Fruit fly (Drosophila melanogaster) whole organism, embryonic: ENCODE measurements around the gene CG7714.
A peak's percentile ranks its signal among the peaks of the same experiment; 100 is the strongest.

Experiments
- Atf3 ChIP-seq: fragments of 200-800 bp; sonication (Bioruptor generic); optimal IDR thresholded peaks from 3 replicates; lab custom pipeline; 2016; ENCODE audit warnings: missing biosample characterization, missing genetic modification characterization
- Bteb2 ChIP-seq: fragments of 200-800 bp; sonication (Bioruptor generic); optimal IDR thresholded peaks from 2 replicates; lab custom pipeline; 2016; ENCODE audit warnings: missing biosample characterization, missing genetic modification characterization
- CG10654 ChIP-seq: fragments of 200-800 bp; sonication (Bioruptor generic); optimal IDR thresholded peaks from 2 replicates; lab custom pipeline; 2016; ENCODE audit warnings: missing biosample characterization, missing genetic modification characterization
- CG11456 ChIP-seq: fragments of 200-800 bp; sonication (Bioruptor generic); IDR thresholded peaks from 3 replicates; pipeline ENCODE4 v1.3.6; 2022; ENCODE audit warnings: missing biosample characterization, missing genetic modification characterization
- CG11560 ChIP-seq: fragments of 200-800 bp; sonication (Bioruptor generic); IDR thresholded peaks from 3 replicates; pipeline ENCODE4 v1.3.6; 2022; ENCODE audit warnings: missing biosample characterization, missing genetic modification characterization
- CG12659 ChIP-seq: fragments of 200-800 bp; sonication (Bioruptor generic); optimal IDR thresholded peaks from 3 replicates; lab custom pipeline; 2017; ENCODE audit warnings: mild to moderate bottlenecking, missing biosample characterization, missing genetic modification reagents, missing genetic modification characterization
- CG14965 ChIP-seq: fragments of 200-800 bp; sonication (Bioruptor generic); optimal IDR thresholded peaks from 2 replicates; lab custom pipeline; 2016; ENCODE audit warnings: missing biosample characterization, missing genetic modification characterization, borderline replicate concordance
- CG15269 ChIP-seq: fragments of 200-800 bp; sonication (Bioruptor generic); optimal IDR thresholded peaks from 2 replicates; lab custom pipeline; 2018; ENCODE audit warnings: missing biosample characterization, mild to moderate bottlenecking, missing genetic modification characterization, moderate library complexity
- CG15514 ChIP-seq: fragments of 200-800 bp; sonication (Bioruptor generic); optimal IDR thresholded peaks from 3 replicates; lab custom pipeline; 2017; ENCODE audit warnings: missing biosample characterization, missing genetic modification characterization, mild to moderate bottlenecking, moderate library complexity, missing genetic modification reagents
- CG15601 ChIP-seq: fragments of 200-800 bp; sonication (Bioruptor generic); optimal IDR thresholded peaks from 3 replicates; lab custom pipeline; 2019; ENCODE audit warnings: missing biosample characterization, mild to moderate bottlenecking, missing genetic modification characterization, moderate library complexity
- CG1603 ChIP-seq: fragments of 200-800 bp; sonication (Bioruptor generic); optimal IDR thresholded peaks from 2 replicates; lab custom pipeline; 2019; ENCODE audit warnings: missing biosample characterization, mild to moderate bottlenecking, missing genetic modification characterization, moderate library complexity
- CG1647 ChIP-seq: fragments of 200-800 bp; sonication (Bioruptor generic); optimal IDR thresholded peaks from 3 replicates; lab custom pipeline; 2016; ENCODE audit warnings: missing biosample characterization, missing genetic modification characterization
- CG16779 ChIP-seq: fragments of 200-800 bp; sonication (Bioruptor generic); IDR thresholded peaks from 2 replicates; pipeline ENCODE4 v1.3.6; 2022; ENCODE audit warnings: missing biosample characterization, missing genetic modification characterization
- CG34376 ChIP-seq: fragments of 200-800 bp; sonication (Bioruptor generic); optimal IDR thresholded peaks from 2 replicates; lab custom pipeline; 2018; ENCODE audit warnings: missing biosample characterization, mild to moderate bottlenecking, missing genetic modification characterization
- CG6689 ChIP-seq: fragments of 200-800 bp; sonication (Bioruptor generic); IDR thresholded peaks from 2 replicates; pipeline ENCODE4 v1.3.6; 2022; ENCODE audit warnings: missing biosample characterization, missing genetic modification characterization
- CG7357 ChIP-seq: fragments of 200-800 bp; sonication (Bioruptor generic); IDR thresholded peaks from 3 replicates; pipeline ENCODE4 v1.3.6; 2022; ENCODE audit warnings: missing biosample characterization, missing genetic modification characterization
- CkIIα-i1 ChIP-seq: fragments of 200-800 bp; sonication (Bioruptor generic); IDR thresholded peaks from 2 replicates; pipeline ENCODE4 v1.3.6; 2022; ENCODE audit warnings: missing biosample characterization, missing genetic modification characterization
- ERR ChIP-seq: fragments of 200-800 bp; sonication (Bioruptor generic); optimal IDR thresholded peaks from 2 replicates; lab custom pipeline; 2016; ENCODE audit warnings: missing biosample characterization, missing genetic modification characterization
- Eip74EF ChIP-seq, 2 experiments: fragments of 200-800 bp in 1 of 2; fragments of >200 bp in 1 of 2; sonication (Bioruptor generic) in 1 of 2; optimal IDR thresholded peaks; 2 replicates each; lab custom pipeline; 2017 to 2019; ENCODE audit warnings: missing biosample characterization in 2 of 2, missing genetic modification characterization in 2 of 2, mild to moderate bottlenecking in 1 of 2, moderate library complexity in 1 of 2
- Hmx ChIP-seq: fragments of 200-800 bp; sonication (Bioruptor generic); optimal IDR thresholded peaks from 2 replicates; lab custom pipeline; 2016; ENCODE audit warnings: missing biosample characterization, missing genetic modification characterization
- Hsf ChIP-seq: fragments of 200-800 bp; sonication (Bioruptor generic); optimal IDR thresholded peaks from 3 replicates; lab custom pipeline; 2016; ENCODE audit warnings: missing biosample characterization, missing genetic modification characterization
- Nf-YB ChIP-seq: fragments of 200-800 bp; sonication (Bioruptor generic); optimal IDR thresholded peaks from 3 replicates; lab custom pipeline; 2019; ENCODE audit warnings: missing biosample characterization, mild to moderate bottlenecking, missing genetic modification characterization, moderate library complexity
- Ravus ChIP-seq: fragments of 200-800 bp; sonication (Bioruptor generic); IDR thresholded peaks from 2 replicates; pipeline ENCODE4 v1.3.6; 2022; ENCODE audit warnings: missing biosample characterization, missing genetic modification characterization
- Rx ChIP-seq: fragments of 200-800 bp; sonication (Bioruptor generic); IDR thresholded peaks from 2 replicates; pipeline ENCODE4 v1.3.6; 2022; ENCODE audit warnings: missing biosample characterization, missing genetic modification characterization
- Six4 ChIP-seq: fragments of 200-800 bp; sonication (Bioruptor generic); optimal IDR thresholded peaks from 2 replicates; lab custom pipeline; 2016; ENCODE audit warnings: missing biosample characterization, missing genetic modification characterization
- Spps ChIP-seq: fragments of 200-800 bp; sonication (Bioruptor generic); optimal IDR thresholded peaks from 2 replicates; lab custom pipeline; 2018; ENCODE audit warnings: missing biosample characterization, mild to moderate bottlenecking, missing genetic modification characterization
- corto ChIP-seq: fragments of 200-800 bp; sonication (Bioruptor generic); optimal IDR thresholded peaks from 2 replicates; lab custom pipeline; 2016; ENCODE audit warnings: missing biosample characterization, mild to moderate bottlenecking, missing genetic modification characterization, moderate library complexity
- crc ChIP-seq: fragments of 200-800 bp; sonication (Bioruptor generic); optimal IDR thresholded peaks from 2 replicates; lab custom pipeline; 2016; ENCODE audit warnings: missing biosample characterization, missing genetic modification characterization
- crp ChIP-seq, 2 experiments: fragments of 200-800 bp; sonication (Bioruptor generic); optimal IDR thresholded peaks; 2 replicates in 1 of 2; 3 replicates in 1 of 2; lab custom pipeline; 2017; ENCODE audit warnings: missing biosample characterization in 2 of 2, missing genetic modification characterization in 2 of 2, mild to moderate bottlenecking in 1 of 2, moderate library complexity in 1 of 2
- disco-r ChIP-seq: fragments of 200-800 bp; sonication (Bioruptor generic); optimal IDR thresholded peaks from 2 replicates; lab custom pipeline; 2016; ENCODE audit warnings: missing biosample characterization, missing genetic modification characterization
- fru ChIP-seq: fragments of >200 bp; optimal IDR thresholded peaks from 2 replicates; lab custom pipeline; 2017
- hbn ChIP-seq: fragments of 200-800 bp; sonication (Bioruptor generic); IDR thresholded peaks from 2 replicates; pipeline ENCODE4 v1.3.6; 2022; ENCODE audit warnings: missing biosample characterization, missing genetic modification characterization; ENCODE audit not compliant: partially characterized antibody
- her ChIP-seq: fragments of 200-800 bp; sonication (Bioruptor generic); optimal IDR thresholded peaks from 2 replicates; lab custom pipeline; 2016; ENCODE audit warnings: missing biosample characterization, missing genetic modification characterization
- hth ChIP-seq: fragments of >200 bp; optimal IDR thresholded peaks from 2 replicates; lab custom pipeline; 2017; ENCODE audit warnings: inconsistent platforms
- inv ChIP-seq: fragments of 200-800 bp; sonication (Bioruptor generic); IDR thresholded peaks from 2 replicates; pipeline ENCODE4 v1.3.6; 2022; ENCODE audit warnings: missing biosample characterization, missing genetic modification characterization; ENCODE audit not compliant: partially characterized antibody
- kah ChIP-seq: fragments of 200-800 bp; sonication (Bioruptor generic); optimal IDR thresholded peaks from 2 replicates; lab custom pipeline; 2018; ENCODE audit warnings: missing biosample characterization, mild to moderate bottlenecking, missing genetic modification characterization
- klu ChIP-seq: fragments of 200-800 bp; sonication (Bioruptor generic); IDR thresholded peaks from 2 replicates; pipeline ENCODE4 v1.3.6; 2022; ENCODE audit warnings: missing biosample characterization, missing genetic modification characterization
- lov ChIP-seq, 2 experiments: fragments of 200-800 bp in 1 of 2; fragments of >200 bp in 1 of 2; sonication (Bioruptor generic) in 1 of 2; IDR thresholded peaks in 1 of 2; optimal IDR thresholded peaks in 1 of 2; 2 replicates in 1 of 2; 3 replicates in 1 of 2; pipeline versions ENCODE4 v1.3.6 to Lab custom; 2017 to 2022; ENCODE audit warnings: missing biosample characterization in 1 of 2, missing genetic modification characterization in 1 of 2
- onecut ChIP-seq: fragments of 200-800 bp; sonication (Bioruptor generic); IDR thresholded peaks from 2 replicates; pipeline ENCODE4 v1.3.6; 2022; ENCODE audit warnings: missing biosample characterization, missing genetic modification characterization
- pros ChIP-seq: fragments of 200-800 bp; sonication (Bioruptor generic); optimal IDR thresholded peaks from 3 replicates; lab custom pipeline; 2019; ENCODE audit warnings: missing biosample characterization, mild to moderate bottlenecking, missing genetic modification characterization, moderate library complexity
- scrt ChIP-seq: fragments of 200-800 bp; sonication (Bioruptor generic); optimal IDR thresholded peaks from 2 replicates; lab custom pipeline; 2018; ENCODE audit warnings: missing biosample characterization, mild to moderate bottlenecking, missing genetic modification characterization, moderate library complexity
- sob ChIP-seq: fragments of 200-800 bp; sonication (Bioruptor generic); IDR thresholded peaks from 2 replicates; pipeline ENCODE4 v1.3.6; 2022; ENCODE audit warnings: missing biosample characterization, missing genetic modification characterization
- stwl ChIP-seq: fragments of 200-800 bp; sonication (Bioruptor generic); optimal IDR thresholded peaks from 3 replicates; lab custom pipeline; 2018; ENCODE audit warnings: missing biosample characterization, mild to moderate bottlenecking, missing genetic modification characterization, moderate library complexity
- tgo ChIP-seq: fragments of 200-800 bp; sonication (Bioruptor generic); IDR thresholded peaks from 3 replicates; pipeline ENCODE4 v1.3.6; 2022; ENCODE audit warnings: missing biosample characterization, missing genetic modification characterization
- ttk ChIP-seq: fragments of 200-800 bp; sonication (Bioruptor generic); IDR thresholded peaks from 2 replicates; pipeline ENCODE4 v2.1.2; 2022; ENCODE audit warnings: missing biosample characterization, missing genetic modification characterization
- unc-4 ChIP-seq: fragments of 200-800 bp; sonication (Bioruptor generic); IDR thresholded peaks from 2 replicates; pipeline ENCODE4 v1.3.6; 2022; ENCODE audit warnings: missing biosample characterization, missing genetic modification characterization; ENCODE audit not compliant: partially characterized antibody
- wor ChIP-seq: fragments of 200-800 bp; sonication (Bioruptor generic); IDR thresholded peaks from 2 replicates; pipeline ENCODE4 v1.3.6; 2022; ENCODE audit warnings: missing biosample characterization, missing genetic modification characterization
- zen ChIP-seq: fragments of 200-800 bp; sonication (Bioruptor generic); optimal IDR thresholded peaks from 3 replicates; lab custom pipeline; 2018; ENCODE audit warnings: missing biosample characterization, mild to moderate bottlenecking, missing genetic modification characterization, moderate library complexity
- zfh1 ChIP-seq: fragments of 200-800 bp; sonication (Bioruptor generic); IDR thresholded peaks from 3 replicates; pipeline ENCODE4 v1.3.6; 2022; ENCODE audit warnings: missing biosample characterization, missing genetic modification characterization

Gene CG7714

dm6 chr3R:18758548-18759257 lies 32.5 kb upstream of the CG7714 start, which contains the start of gene Epg5 (continued):
- TF ChIP-seq scrt (GFP tag; lab: Kevin White, UChicago), result peak; percentile 65
- peak; percentile 70; the same call in 1 of the 2 replicates for TF ChIP-seq klu (GFP tag; lab: Robert Waterston, UW)
- TF ChIP-seq Rx (GFP tag; lab: Robert Waterston, UW), result peak; percentile 41; the same call in 1 of the 2 replicates
- no peak; the same call in 2 of the 3 replicates for TF ChIP-seq CG11560 (tag; lab: Robert Waterston, UW)
- no peak for TF ChIP-seq Nf-YB
- peak; percentile 45; the same call in 1 of the 2 replicates for TF ChIP-seq wor
- TF ChIP-seq zen (tag; lab: Kevin White, UChicago), result no peak
- no peak for TF ChIP-seq CG16779 (GFP tag; lab: Robert Waterston, UW)
- no peak for TF ChIP-seq disco-r (GFP tag; lab: Kevin White, UChicago)
- peak; percentile 77 for TF ChIP-seq CG15514 (GFP tag; lab: Kevin White, UChicago)
- peak; percentile 69 for TF ChIP-seq tgo (GFP tag; lab: Robert Waterston, UW)
- 0 out of 3 replicates have a peak, but pooled peaks have one; percentile 62 for TF ChIP-seq CG7357 (GFP tag; lab: Robert Waterston, UW)
- TF ChIP-seq Ravus (GFP tag; lab: Robert Waterston, UW), result peak; percentile 19
- TF ChIP-seq CG15601 (tag; lab: Kevin White, UChicago), result no peak
- TF ChIP-seq Bteb2 (GFP tag; lab: Kevin White, UChicago), result peak; percentile 65
- TF ChIP-seq Six4 (GFP tag; lab: Kevin White, UChicago), result peak; percentile 70
- TF ChIP-seq crp (GFP tag; optimal IDR thresholded peaks at IDR 0.05; lab: Kevin White, UChicago), result peak; percentile 12 to 85
- peak; percentile 86 for TF ChIP-seq sob (GFP tag; lab: Robert Waterston, UW)
- TF ChIP-seq CG1603 (tag; lab: Kevin White, UChicago), result no peak
- TF ChIP-seq Eip74EF (GFP tag; optimal IDR thresholded peaks at IDR 0.05; lab: Kevin White, UChicago), result no peak
- TF ChIP-seq CG6689 (GFP tag; lab: Robert Waterston, UW), result peak; percentile 55; the same call in 1 of the 2 replicates
- TF ChIP-seq CkIIα-i1 (GFP tag; lab: Robert Waterston, UW), result no peak
- peak; percentile 64; the same call in 1 of the 3 replicates for TF ChIP-seq CG11456 (GFP tag; lab: Robert Waterston, UW)
- peak; percentile 1 for TF ChIP-seq her (GFP tag; lab: Kevin White, UChicago)
- peak; percentile 80 for TF ChIP-seq Hsf (GFP tag; lab: Kevin White, UChicago)
- TF ChIP-seq kah (GFP tag; lab: Kevin White, UChicago), result no peak
- TF ChIP-seq CG15269, result no peak
- TF ChIP-seq CG12659 (GFP tag; lab: Kevin White, UChicago), result peak; percentile 73
- no peak for TF ChIP-seq CG14965 (GFP tag; lab: Kevin White, UChicago)
- TF ChIP-seq corto, result peak; percentile 28
- TF ChIP-seq CG34376 (GFP tag; lab: Kevin White, UChicago), result no peak
- TF ChIP-seq fru (lab: Kevin White, UChicago), result no peak
- TF ChIP-seq Atf3 (GFP tag; lab: Kevin White, UChicago), result peak; percentile 63
- TF ChIP-seq lov (optimal IDR thresholded peaks at IDR 0.05; lab: Kevin White, UChicago), result no peak
- TF ChIP-seq lov (GFP tag; IDR thresholded peaks at IDR 0.05; lab: Robert Waterston, UW), result no peak
- peak; percentile 20 for TF ChIP-seq ERR
- peak; percentile 70 for TF ChIP-seq stwl (tag; lab: Kevin White, UChicago)
- TF ChIP-seq hth (lab: Kevin White, UChicago), result no peak
- no peak for TF ChIP-seq Hmx (GFP tag; lab: Kevin White, UChicago)
- peak; percentile 4 for TF ChIP-seq Spps (tag; lab: Kevin White, UChicago)
- TF ChIP-seq pros (GFP tag; lab: Kevin White, UChicago), result no peak
- peak; percentile 6; the same call in 1 of the 2 replicates for TF ChIP-seq onecut
- no peak for TF ChIP-seq crc (GFP tag; lab: Kevin White, UChicago)
- TF ChIP-seq CG1647, result peak; percentile 77
- TF ChIP-seq hbn (GFP tag; lab: Robert Waterston, UW), result peak; percentile 98
- TF ChIP-seq unc-4, result peak; percentile 97
- TF ChIP-seq CG10654 (GFP tag; lab: Kevin White, UChicago), result peak; percentile 58
- TF ChIP-seq inv (GFP tag; lab: Robert Waterston, UW), result peak; percentile 98
- TF ChIP-seq ttk (GFP tag; lab: Robert Waterston, UW), result peak; percentile 61; the same call in 1 of the 2 replicates
- peak; percentile 55; the same call in 2 of the 3 replicates for TF ChIP-seq zfh1 (GFP tag; lab: Robert Waterston, UW)
